Worm (Caenorhabditis elegans) whole organism, L2 larva: Measurements from ENCODE around the gene rml-1.

Experiments
- C34F6.9 ChIP-seq: fragments of 150-350 bp; optimal IDR thresholded peaks from 2 replicates; lab custom pipeline; 2014; ENCODE audit warnings: missing biosample characterization, missing genetic modification characterization
- F13H6.1 ChIP-seq: sonication (generic microtip); optimal IDR thresholded peaks from 2 replicates; lab custom pipeline; 2016; ENCODE audit warnings: missing genetic modification characterization, missing compliant biosample characterization
- R02D3.7 ChIP-seq: fragments of 150-350 bp; optimal IDR thresholded peaks from 2 replicates; lab custom pipeline; 2014; ENCODE audit warnings: missing biosample characterization, missing genetic modification characterization
- Y55F3AM.14 ChIP-seq: fragments of 200-800 bp; sonication (Bioruptor generic); optimal IDR thresholded peaks from 2 replicates; lab custom pipeline; 2018; ENCODE audit warnings: mild to moderate bottlenecking, missing genetic modification characterization, missing compliant biosample characterization
- blmp-1 ChIP-seq: sonication (generic microtip); optimal IDR thresholded peaks from 2 replicates; lab custom pipeline; 2017; ENCODE audit warnings: missing genetic modification characterization, mild to moderate bottlenecking, missing compliant biosample characterization, antibody characterized with exemption, moderate library complexity; ENCODE audit not compliant: insufficient read depth
- ceh-16 ChIP-seq: fragments of 150-350 bp; optimal IDR thresholded peaks from 2 replicates; lab custom pipeline; 2014; ENCODE audit warnings: missing biosample characterization, missing genetic modification characterization
- ceh-82 ChIP-seq: fragments of 150-350 bp; optimal IDR thresholded peaks from 2 replicates; lab custom pipeline; 2014; ENCODE audit warnings: missing biosample characterization, missing genetic modification characterization
- crh-2 ChIP-seq: sonication (generic microtip); optimal IDR thresholded peaks from 2 replicates; lab custom pipeline; 2017; ENCODE audit warnings: missing biosample characterization, missing genetic modification characterization
- elt-1 ChIP-seq: fragments of 150-350 bp; optimal IDR thresholded peaks from 2 replicates; lab custom pipeline; 2014; ENCODE audit warnings: missing biosample characterization, missing genetic modification characterization
- fos-1 ChIP-seq: fragments of 150-350 bp; optimal IDR thresholded peaks from 2 replicates; lab custom pipeline; 2014; ENCODE audit warnings: missing biosample characterization, missing genetic modification characterization
- gmeb-1 ChIP-seq: fragments of 150-350 bp; optimal IDR thresholded peaks from 2 replicates; lab custom pipeline; 2014; ENCODE audit warnings: missing biosample characterization, missing genetic modification characterization
- lin-11 ChIP-seq: fragments of 150-350 bp; sonication (generic microtip); optimal IDR thresholded peaks from 2 replicates; lab custom pipeline; 2014; ENCODE audit warnings: missing biosample characterization, missing genetic modification characterization, inconsistent platforms, mixed read lengths
- lin-13 ChIP-seq: fragments of 150-350 bp; optimal IDR thresholded peaks from 2 replicates; lab custom pipeline; 2014; ENCODE audit warnings: missing biosample characterization, missing genetic modification reagents, missing genetic modification characterization
- lin-39 ChIP-seq: fragments of 150-350 bp; optimal IDR thresholded peaks from 2 replicates; lab custom pipeline; 2014; ENCODE audit warnings: missing biosample characterization, missing genetic modification reagents, missing genetic modification characterization
- lsy-2 ChIP-seq, 2 experiments: fragments of 150-350 bp in 1 of 2; sonication (generic microtip) in 1 of 2; optimal IDR thresholded peaks; 2 replicates each; lab custom pipeline; 2014 to 2017; ENCODE audit warnings: missing biosample characterization in 2 of 2, missing genetic modification characterization in 2 of 2
- mab-5 ChIP-seq: fragments of 150-350 bp; optimal IDR thresholded peaks from 2 replicates; lab custom pipeline; 2014; ENCODE audit warnings: missing biosample characterization, missing genetic modification characterization
- mdl-1 ChIP-seq, 2 experiments: fragments of 150-350 bp in 1 of 2; sonication (generic microtip) in 1 of 2; optimal IDR thresholded peaks; 2 replicates each; lab custom pipeline; 2017; ENCODE audit warnings: missing biosample characterization in 2 of 2, missing genetic modification characterization in 2 of 2
- nhr-10 ChIP-seq: sonication (generic microtip); optimal IDR thresholded peaks from 2 replicates; lab custom pipeline; 2017; ENCODE audit warnings: missing biosample characterization, missing genetic modification characterization
- nhr-129 ChIP-seq: fragments of 150-350 bp; optimal IDR thresholded peaks from 2 replicates; lab custom pipeline; 2014; ENCODE audit warnings: missing biosample characterization, missing genetic modification characterization
- nhr-21 ChIP-seq: fragments of 150-350 bp; optimal IDR thresholded peaks from 2 replicates; lab custom pipeline; 2014; ENCODE audit warnings: missing biosample characterization, missing genetic modification characterization
- nhr-23 ChIP-seq: fragments of 150-350 bp; optimal IDR thresholded peaks from 2 replicates; lab custom pipeline; 2014; ENCODE audit warnings: missing biosample characterization, missing genetic modification reagents, missing genetic modification characterization
- nhr-237 ChIP-seq: fragments of 150-350 bp; optimal IDR thresholded peaks from 2 replicates; lab custom pipeline; 2014; ENCODE audit warnings: missing biosample characterization, missing genetic modification characterization
- nhr-25 ChIP-seq: fragments of 150-350 bp; sonication (generic microtip); optimal IDR thresholded peaks from 3 replicates; lab custom pipeline; 2014; ENCODE audit warnings: missing biosample characterization, missing genetic modification characterization
- nhr-6 ChIP-seq: fragments of 150-350 bp; optimal IDR thresholded peaks from 2 replicates; lab custom pipeline; 2014; ENCODE audit warnings: missing biosample characterization, missing genetic modification characterization
- peb-1 ChIP-seq: fragments of 150-350 bp; optimal IDR thresholded peaks from 2 replicates; lab custom pipeline; 2014; ENCODE audit warnings: missing biosample characterization, missing genetic modification characterization
- sem-4 ChIP-seq: fragments of 150-350 bp; optimal IDR thresholded peaks from 2 replicates; lab custom pipeline; 2014; ENCODE audit warnings: missing biosample characterization, missing genetic modification reagents, missing genetic modification characterization
- sma-3 ChIP-seq: sonication (generic microtip); optimal IDR thresholded peaks from 2 replicates; lab custom pipeline; 2016; ENCODE audit warnings: missing genetic modification reagents, missing genetic modification characterization, missing compliant biosample characterization
- sma-9 ChIP-seq, 2 experiments: fragments of 150-350 bp in 1 of 2; sonication (generic microtip) in 1 of 2; optimal IDR thresholded peaks; 2 replicates each; lab custom pipeline; 2014 to 2016; ENCODE audit warnings: missing genetic modification characterization in 2 of 2, mild to moderate bottlenecking in 1 of 2, missing biosample characterization in 1 of 2, missing compliant biosample characterization in 1 of 2, missing genetic modification reagents in 1 of 2, moderate library complexity in 1 of 2
- snpc-4 ChIP-seq: fragments of 150-350 bp; optimal IDR thresholded peaks from 2 replicates; lab custom pipeline; 2014; ENCODE audit warnings: missing biosample characterization, missing genetic modification characterization
- unc-55 ChIP-seq: fragments of 150-350 bp; sonication (generic microtip); optimal IDR thresholded peaks from 3 replicates; lab custom pipeline; 2014; ENCODE audit warnings: missing biosample characterization, missing genetic modification reagents, missing genetic modification characterization
- unc-62 ChIP-seq: fragments of 150-350 bp; optimal IDR thresholded peaks from 2 replicates; lab custom pipeline; 2014; ENCODE audit warnings: missing biosample characterization, missing genetic modification reagents, missing genetic modification characterization
- zag-1 ChIP-seq: fragments of 150-350 bp; optimal IDR thresholded peaks from 2 replicates; lab custom pipeline; 2014; ENCODE audit warnings: missing biosample characterization, missing genetic modification characterization
- ztf-1 ChIP-seq: fragments of 200-800 bp; sonication (Bioruptor generic); conservative IDR thresholded peaks from 2 replicates; pipeline ENCODE4 v1.3.6; 2022; ENCODE audit warnings: missing genetic modification characterization, missing compliant biosample characterization
- ztf-4 ChIP-seq: fragments of 150-350 bp; optimal IDR thresholded peaks from 2 replicates; lab custom pipeline; 2014; ENCODE audit warnings: missing biosample characterization, missing genetic modification characterization

Gene rml-1

DNA sequence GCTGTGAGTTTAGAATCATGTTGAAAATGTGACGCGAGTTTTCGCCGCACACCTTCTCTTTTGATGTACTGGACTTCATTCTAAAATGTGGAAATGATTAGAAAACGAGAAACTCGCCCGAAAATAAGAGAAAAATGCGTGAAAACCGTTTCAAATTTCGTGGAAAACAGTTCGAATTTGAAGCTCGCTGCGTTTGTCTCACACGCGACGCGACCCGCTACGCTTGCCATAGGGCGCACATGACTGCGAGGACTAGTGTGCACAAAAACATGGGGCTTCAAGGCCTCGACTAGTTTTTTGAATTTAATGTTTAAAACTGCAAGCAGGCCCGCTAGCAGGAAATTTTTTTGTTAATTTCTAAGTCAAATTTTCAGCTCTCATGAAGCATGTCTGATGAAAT is 3.3 kb upstream of the rml-1 start, which contains the start of the genes cyk-4 and pdr-1:
Gene cyk-4, minus strand, starts transcription at position 80 of the 400 bp plus-strand sequence.
Gene pdr-1, plus strand, starts transcription at position 369 of the 400 bp plus-strand sequence.
- TF ChIP-seq unc-55 (peak; percentile 77), nhr-25 (peak; percentile 28), mdl-1 (tag; optimal IDR thresholded peaks at IDR 0.05; lab: Kevin White, UChicago) (no peak), lin-13 (GFP tag; lab: Kevin White, UChicago) (peak; percentile 74), crh-2 (tag; lab: Kevin White, UChicago) (peak; percentile 57), sma-3 (GFP tag; lab: Kevin White, UChicago) (peak; percentile 23), peb-1 (tag; lab: Kevin White, UChicago) (no peak), blmp-1 (tag; lab: Kevin White, UChicago) (peak; percentile 30), zag-1 (no peak), nhr-129 (tag; lab: Kevin White, UChicago) (peak; percentile 71), elt-1 (tag; lab: Kevin White, UChicago) (no peak), fos-1 (tag; lab: Kevin White, UChicago) (no peak), nhr-21 (tag; lab: Kevin White, UChicago) (no peak), lin-11 (tag; lab: Kevin White, UChicago) (peak; percentile 44), unc-62 (GFP tag; lab: Kevin White, UChicago) (no peak), Y55F3AM.14 (no peak), snpc-4 (no peak), C34F6.9 (peak; percentile 76), gmeb-1 (tag; lab: Kevin White, UChicago) (peak; percentile 76)

DNA sequence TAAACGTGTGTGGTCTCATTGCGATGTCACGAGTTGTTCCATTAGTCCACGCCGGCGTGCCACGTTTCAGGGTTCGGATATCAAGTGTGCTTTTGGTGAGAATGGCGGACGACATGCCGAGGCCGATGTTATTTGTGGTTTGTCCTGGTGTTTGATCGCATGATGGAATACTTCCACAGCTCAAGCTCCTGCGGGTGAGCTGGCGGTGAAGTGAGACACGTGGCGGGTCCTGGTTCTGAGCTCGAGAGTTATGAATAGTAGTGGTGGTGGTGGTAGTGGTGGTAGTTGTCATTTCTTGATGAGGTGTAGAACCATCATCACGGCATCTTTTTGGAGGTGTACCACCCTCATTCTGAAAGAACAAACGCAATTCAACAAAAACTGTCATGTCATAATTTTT is 2.1 kb upstream of the rml-1 start:
- TF ChIP-seq blmp-1 (tag; lab: Kevin White, UChicago) (no peak), unc-55 (no peak), nhr-10 (tag; lab: Kevin White, UChicago) (no peak), nhr-237 (tag; lab: Kevin White, UChicago) (no peak)

- peak; percentile 23 for TF ChIP-seq nhr-21 (tag; lab: Kevin White, UChicago)
- no peak for TF ChIP-seq Y55F3AM.14
- peak; percentile 28 for TF ChIP-seq nhr-129 (tag; lab: Kevin White, UChicago)
- peak; percentile 62 for TF ChIP-seq sma-9 (GFP tag; optimal IDR thresholded peaks at IDR 0.05; lab: Kevin White, UChicago)
- no peak for TF ChIP-seq sma-9 (tag; optimal IDR thresholded peaks at IDR 0.05; lab: Kevin White, UChicago)
- no peak for TF ChIP-seq ceh-16 (tag; lab: Kevin White, UChicago)
- TF ChIP-seq ceh-82 (tag; lab: Kevin White, UChicago), result no peak
- TF ChIP-seq sma-3 (GFP tag; lab: Kevin White, UChicago), result peak; percentile 27
- peak; percentile 39 for TF ChIP-seq crh-2 (tag; lab: Kevin White, UChicago)
- peak; percentile 39 for TF ChIP-seq gmeb-1 (tag; lab: Kevin White, UChicago)
- TF ChIP-seq F13H6.1 (tag; lab: Kevin White, UChicago), result peak; percentile 37
- peak in 1 of 2 experiments; percentile 3 for TF ChIP-seq lsy-2 (tag; optimal IDR thresholded peaks at IDR 0.05; lab: Kevin White, UChicago)
- no peak for TF ChIP-seq sem-4 (tag; lab: Kevin White, UChicago)
- TF ChIP-seq ztf-1 (GFP tag; lab: Robert Waterston, UW), result no peak
- TF ChIP-seq fos-1 (tag; lab: Kevin White, UChicago), result peak; percentile 73
- TF ChIP-seq nhr-25, result peak; percentile 12
- no peak for TF ChIP-seq mab-5
Observed at ce11 chrIII:13766704-13767323, 1.1 kb downstream of the rml-1 start.

DNA sequence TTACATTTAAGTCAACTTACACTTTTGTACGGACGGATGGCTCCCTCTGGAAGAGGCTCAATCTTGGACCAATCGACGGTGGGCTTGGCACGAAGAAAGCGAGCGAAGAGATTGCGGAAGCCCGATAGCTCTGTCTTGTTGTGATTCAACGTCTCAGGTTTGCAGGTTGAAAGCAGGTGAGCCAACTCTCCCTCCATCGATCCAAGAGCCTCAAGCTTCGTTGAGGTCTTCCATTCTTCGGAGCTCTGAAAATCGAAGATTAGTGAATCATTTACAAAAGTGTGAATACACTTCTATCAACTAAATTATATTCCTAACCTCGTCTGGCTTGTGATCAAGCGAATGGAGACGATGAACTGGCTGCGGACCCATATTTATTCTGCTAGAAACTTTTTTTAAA is 2.1 kb downstream of the rml-1 start:
- TF ChIP-seq C34F6.9 (no peak), lin-39 (tag; lab: Kevin White, UChicago) (no peak), R02D3.7 (tag; lab: Kevin White, UChicago) (no peak), ztf-4 (tag; lab: Kevin White, UChicago) (no peak), nhr-6 (tag; lab: Kevin White, UChicago) (no peak), snpc-4 (no peak), fos-1 (tag; lab: Kevin White, UChicago) (no peak), unc-62 (GFP tag; lab: Kevin White, UChicago) (no peak), peb-1 (tag; lab: Kevin White, UChicago) (no peak), nhr-23 (tag; lab: Kevin White, UChicago) (no peak), lin-11 (tag; lab: Kevin White, UChicago) (no peak), mdl-1 (tag; optimal IDR thresholded peaks at IDR 0.05; lab: Kevin White, UChicago) (no peak), blmp-1 (tag; lab: Kevin White, UChicago) (no peak), mab-5 (no peak)
